Worm (Caenorhabditis elegans) whole organism, young adult: ENCODE measurements around the gene taf-12.

Source experiments
- B0019.2 ChIP-seq: fragments of 200-800 bp; sonication (Bioruptor generic); conservative IDR thresholded peaks from 2 replicates; pipeline ENCODE4 v1.3.6; 2022; ENCODE audit warnings: missing genetic modification reagents, missing genetic modification characterization, missing compliant biosample characterization
- B0336.3 ChIP-seq: fragments of 200-800 bp; sonication (Bioruptor generic); IDR thresholded peaks from 2 replicates; pipeline ENCODE4 v1.3.6; 2022; ENCODE audit warnings: missing genetic modification characterization, missing compliant biosample characterization
- F22D6.2 ChIP-seq: sonication (generic microtip); optimal IDR thresholded peaks from 2 replicates; lab custom pipeline; 2016; ENCODE audit warnings: mild to moderate bottlenecking, missing genetic modification characterization, missing compliant biosample characterization
- F23B12.7 ChIP-seq: sonication (generic microtip); optimal IDR thresholded peaks from 2 replicates; lab custom pipeline; 2017; ENCODE audit warnings: missing genetic modification characterization, mild to moderate bottlenecking, missing compliant biosample characterization, antibody characterized with exemption, moderate library complexity; ENCODE audit not compliant: insufficient read depth
- F49E8.2 ChIP-seq: sonication (generic microtip); optimal IDR thresholded peaks from 3 replicates; lab custom pipeline; 2017; ENCODE audit warnings: missing genetic modification characterization, mild to moderate bottlenecking, missing compliant biosample characterization, antibody characterized with exemption, moderate library complexity; ENCODE audit not compliant: insufficient read depth
- F57A8.1 ChIP-seq: fragments of 200-800 bp; sonication (Bioruptor generic); optimal IDR thresholded peaks from 2 replicates; lab custom pipeline; 2018; ENCODE audit warnings: mild to moderate bottlenecking, missing genetic modification characterization, moderate library complexity, missing compliant biosample characterization
- F57C9.4 ChIP-seq: sonication (generic microtip); optimal IDR thresholded peaks from 2 replicates; lab custom pipeline; 2017; ENCODE audit warnings: mild to moderate bottlenecking, missing genetic modification characterization, missing compliant biosample characterization
- T07F8.4 ChIP-seq: sonication (generic microtip); optimal IDR thresholded peaks from 2 replicates; lab custom pipeline; 2016; ENCODE audit warnings: mild to moderate bottlenecking, missing genetic modification characterization, moderate library complexity, missing compliant biosample characterization
- T26A5.8 ChIP-seq: sonication (generic microtip); optimal IDR thresholded peaks from 2 replicates; lab custom pipeline; 2016; ENCODE audit warnings: missing genetic modification characterization, missing compliant biosample characterization
- Y53G8AR.9 ChIP-seq: fragments of 200-800 bp; sonication (Bioruptor generic); conservative IDR thresholded peaks from 2 replicates; pipeline ENCODE4 v1.3.6; 2022; ENCODE audit warnings: missing genetic modification reagents, missing genetic modification characterization, missing compliant biosample characterization
- Y56A3A.18 ChIP-seq: fragments of 200-800 bp; sonication (Bioruptor generic); IDR thresholded peaks from 2 replicates; pipeline ENCODE4 v1.3.6; 2022; ENCODE audit warnings: missing genetic modification reagents, missing genetic modification characterization, missing compliant biosample characterization
- Y79H2A.3 ChIP-seq: fragments of 200-800 bp; sonication (Bioruptor generic); conservative IDR thresholded peaks from 2 replicates; pipeline ENCODE4 v1.3.6; 2022; ENCODE audit warnings: missing genetic modification reagents, missing genetic modification characterization, missing compliant biosample characterization
- ZK185.1 ChIP-seq: sonication (generic microtip); optimal IDR thresholded peaks from 2 replicates; lab custom pipeline; 2016; ENCODE audit warnings: mild to moderate bottlenecking, missing genetic modification characterization, missing compliant biosample characterization; ENCODE audit not compliant: poor library complexity, severe bottlenecking
- attf-5 ChIP-seq: fragments of 200-800 bp; sonication (Bioruptor generic); optimal IDR thresholded peaks from 2 replicates; lab custom pipeline; 2018; ENCODE audit warnings: mild to moderate bottlenecking, missing genetic modification characterization, missing compliant biosample characterization
- bed-2 ChIP-seq: fragments of 200-800 bp; sonication (Bioruptor generic); IDR thresholded peaks from 2 replicates; pipeline ENCODE4 v1.3.6; 2022; ENCODE audit warnings: missing genetic modification reagents, missing genetic modification characterization, missing compliant biosample characterization
- cebp-1 ChIP-seq, 2 experiments: fragments of 200-800 bp in 1 of 2; sonication (Bioruptor generic) in 1 of 2; sonication (generic microtip) in 1 of 2; IDR thresholded peaks in 1 of 2; optimal IDR thresholded peaks in 1 of 2; 2 replicates each; pipeline versions ENCODE4 v1.3.6 to Lab custom; 2017 to 2022; ENCODE audit warnings: missing compliant biosample characterization in 2 of 2, missing genetic modification characterization in 2 of 2, mild to moderate bottlenecking in 1 of 2, missing genetic modification reagents in 1 of 2, moderate library complexity in 1 of 2
- ceh-79 ChIP-seq: sonication (generic microtip); optimal IDR thresholded peaks from 2 replicates; lab custom pipeline; 2017; ENCODE audit warnings: mild to moderate bottlenecking, missing genetic modification characterization, missing compliant biosample characterization
- ceh-91 ChIP-seq: fragments of 200-800 bp; sonication (Bioruptor generic); IDR thresholded peaks from 2 replicates; pipeline ENCODE4 v1.3.6; 2022; ENCODE audit warnings: missing genetic modification reagents, missing genetic modification characterization, missing compliant biosample characterization
- die-1 ChIP-seq: sonication (generic microtip); optimal IDR thresholded peaks from 2 replicates; lab custom pipeline; 2016; ENCODE audit warnings: missing genotype, mild to moderate bottlenecking, missing genetic modification characterization, missing compliant biosample characterization
- dox-1 ChIP-seq: fragments of 200-800 bp; sonication (Bioruptor generic); IDR thresholded peaks from 2 replicates; pipeline ENCODE4 v1.3.6; 2022; ENCODE audit warnings: missing genetic modification reagents, missing genetic modification characterization, missing compliant biosample characterization
- efl-1 ChIP-seq: fragments of 150-350 bp; optimal IDR thresholded peaks from 2 replicates; lab custom pipeline; 2014; ENCODE audit warnings: missing biosample characterization, missing genetic modification reagents, missing genetic modification characterization
- egl-18 ChIP-seq: fragments of 200-800 bp; sonication (Bioruptor generic); IDR thresholded peaks from 2 replicates; pipeline ENCODE4 v1.3.6; 2022; ENCODE audit warnings: missing genetic modification reagents, missing genetic modification characterization, missing compliant biosample characterization
- ekl-4 ChIP-seq: fragments of 200-800 bp; sonication (Bioruptor generic); IDR thresholded peaks from 2 replicates; pipeline ENCODE4 v1.3.6; 2022; ENCODE audit warnings: missing genetic modification reagents, missing genetic modification characterization, missing compliant biosample characterization
- ets-4 ChIP-seq: fragments of 200-800 bp; sonication (Bioruptor generic); optimal IDR thresholded peaks from 2 replicates; lab custom pipeline; 2018; ENCODE audit warnings: mild to moderate bottlenecking, missing genetic modification characterization, missing compliant biosample characterization
- him-1 ChIP-seq: sonication (generic microtip); optimal IDR thresholded peaks from 2 replicates; lab custom pipeline; 2016; ENCODE audit warnings: missing genotype, missing genetic modification reagents, missing genetic modification characterization, missing compliant biosample characterization
- hsf-1 ChIP-seq: fragments of 200-800 bp; sonication (Bioruptor generic); IDR thresholded peaks from 2 replicates; pipeline ENCODE4 v1.3.6; 2022; ENCODE audit warnings: missing genetic modification reagents, missing genetic modification characterization, missing compliant biosample characterization
- let-526 ChIP-seq: fragments of 200-800 bp; sonication (Bioruptor generic); IDR thresholded peaks from 2 replicates; pipeline ENCODE4 v1.3.6; 2022; ENCODE audit warnings: missing genetic modification reagents, missing genetic modification characterization, missing compliant biosample characterization
- lin-26 ChIP-seq: fragments of 200-800 bp; sonication (Bioruptor generic); IDR thresholded peaks from 2 replicates; pipeline ENCODE4 v1.3.6; 2022; ENCODE audit warnings: missing genetic modification reagents, missing genetic modification characterization, missing compliant biosample characterization
- lin-54 ChIP-seq: fragments of 200-800 bp; sonication (Bioruptor generic); optimal IDR thresholded peaks from 2 replicates; lab custom pipeline; 2018; ENCODE audit warnings: mild to moderate bottlenecking, missing genetic modification characterization, missing compliant biosample characterization
- lir-1 ChIP-seq: fragments of 200-800 bp; sonication (Bioruptor generic); conservative IDR thresholded peaks from 2 replicates; pipeline ENCODE4 v1.3.6; 2022; ENCODE audit warnings: missing genetic modification reagents, missing genetic modification characterization, missing compliant biosample characterization
- lsy-27 ChIP-seq: sonication (generic microtip); optimal IDR thresholded peaks from 2 replicates; lab custom pipeline; 2017; ENCODE audit warnings: missing genetic modification characterization, mild to moderate bottlenecking, missing compliant biosample characterization, antibody characterized with exemption, missing genotype, borderline replicate concordance; ENCODE audit not compliant: insufficient read depth
- madf-6 ChIP-seq: fragments of 200-800 bp; sonication (Bioruptor generic); IDR thresholded peaks from 2 replicates; pipeline ENCODE4 v1.3.6; 2022; ENCODE audit warnings: missing genetic modification reagents, missing genetic modification characterization, missing compliant biosample characterization
- mcd-1 ChIP-seq: fragments of 200-800 bp; sonication (Bioruptor generic); IDR thresholded peaks from 2 replicates; pipeline ENCODE4 v1.3.6; 2022; ENCODE audit warnings: missing genetic modification reagents, missing genetic modification characterization, missing compliant biosample characterization
- nhr-120 ChIP-seq: fragments of 200-800 bp; sonication (Bioruptor generic); IDR thresholded peaks from 2 replicates; pipeline ENCODE4 v1.3.6; 2022; ENCODE audit warnings: missing genetic modification characterization, missing compliant biosample characterization
- nhr-80 ChIP-seq: sonication (generic microtip); optimal IDR thresholded peaks from 2 replicates; lab custom pipeline; 2016; ENCODE audit warnings: missing genetic modification characterization, missing compliant biosample characterization
- pbrm-1 ChIP-seq: fragments of 200-800 bp; sonication (Bioruptor generic); IDR thresholded peaks from 2 replicates; pipeline ENCODE4 v1.3.6; 2022; ENCODE audit warnings: missing genetic modification reagents, missing genetic modification characterization, missing compliant biosample characterization
- pha-4 ChIP-seq: fragments of 150-350 bp; sonication (generic microtip); optimal IDR thresholded peaks from 2 replicates; lab custom pipeline; 2014; ENCODE audit warnings: missing biosample characterization, missing genetic modification reagents, missing genetic modification characterization
- repo-1 ChIP-seq: sonication (generic microtip); optimal IDR thresholded peaks from 2 replicates; lab custom pipeline; 2017; ENCODE audit warnings: mild to moderate bottlenecking, missing genetic modification characterization, missing compliant biosample characterization
- sdz-38 ChIP-seq: sonication (generic microtip); optimal IDR thresholded peaks from 2 replicates; lab custom pipeline; 2016; ENCODE audit warnings: missing genotype, missing genetic modification characterization, missing compliant biosample characterization
- sea-2 ChIP-seq: fragments of 200-800 bp; sonication (Bioruptor generic); IDR thresholded peaks from 2 replicates; pipeline ENCODE4 v1.3.6; 2022; ENCODE audit warnings: missing genetic modification characterization, missing compliant biosample characterization
- tbp1 ChIP-seq: fragments of 200-800 bp; sonication (Bioruptor generic); optimal IDR thresholded peaks from 2 replicates; lab custom pipeline; 2018; ENCODE audit warnings: mild to moderate bottlenecking, missing genetic modification characterization, missing compliant biosample characterization
- zfh-2 ChIP-seq: fragments of 200-800 bp; sonication (Bioruptor generic); conservative IDR thresholded peaks from 2 replicates; pipeline ENCODE4 v1.3.6; 2022; ENCODE audit warnings: missing genetic modification reagents, missing genetic modification characterization, missing compliant biosample characterization
- ztf-18 ChIP-seq: sonication (generic microtip); optimal IDR thresholded peaks from 2 replicates; lab custom pipeline; 2016; ENCODE audit warnings: missing genotype, mild to moderate bottlenecking, missing genetic modification characterization, missing compliant biosample characterization

taf-12 gene

DNA sequence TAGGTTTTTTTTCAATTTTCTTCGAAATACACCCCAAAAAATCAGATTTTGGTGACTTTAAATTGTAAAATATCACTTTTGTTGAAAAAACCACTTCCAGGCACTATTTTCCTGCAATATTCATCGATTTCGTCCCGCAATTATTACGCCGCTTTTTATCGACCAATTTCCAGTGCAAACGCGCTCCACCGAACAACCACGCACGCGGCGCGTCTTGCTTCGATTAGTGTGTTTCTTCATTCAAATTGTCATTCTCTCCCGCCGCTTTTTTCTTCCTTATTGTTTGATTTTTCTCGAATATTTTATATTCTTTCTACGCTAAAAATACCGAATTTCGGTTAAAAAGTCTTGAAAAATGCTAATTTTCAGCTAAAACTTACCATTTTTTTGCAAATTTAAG, 43.4 kb downstream of the taf-12 start (continued):
- TF ChIP-seq attf-5 (GFP tag; lab: Kevin White, UChicago) (peak; percentile 76), ceh-91 (GFP tag; lab: Robert Waterston, UW) (no peak), ztf-18 (tag; lab: Kevin White, UChicago) (no peak), bed-2 (GFP tag; lab: Robert Waterston, UW) (no peak), lin-54 (peak; percentile 55), let-526 (GFP tag; lab: Robert Waterston, UW) (no peak), sea-2 (GFP tag; lab: Robert Waterston, UW) (no peak), cebp-1 (GFP tag; IDR thresholded peaks at IDR 0.05; lab: Robert Waterston, UW) (no peak; the same call in 1 of the 2 replicates), cebp-1 (tag; optimal IDR thresholded peaks at IDR 0.05; lab: Kevin White, UChicago) (peak; percentile 70)

DNA sequence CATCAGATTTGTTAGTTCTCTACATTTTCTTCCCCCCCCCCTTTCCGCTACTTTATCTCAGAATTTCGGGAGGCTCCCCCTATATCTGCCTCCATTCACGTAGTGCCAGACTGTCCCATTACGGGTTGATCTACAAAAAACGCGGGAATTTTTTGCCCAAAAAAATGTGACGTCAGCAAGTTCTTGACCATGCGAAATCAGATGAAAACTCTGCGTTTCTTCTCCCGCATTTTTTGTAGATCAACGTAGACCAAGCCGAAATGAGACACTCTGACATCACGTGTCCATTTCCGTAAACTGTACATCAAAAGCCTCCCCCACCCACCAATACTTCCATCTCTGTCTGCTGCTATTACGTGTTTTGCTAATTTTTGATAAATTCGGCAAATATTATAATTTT, 44.5 kb downstream of the taf-12 start:
- no peak for TF ChIP-seq ets-4 (GFP tag; lab: Kevin White, UChicago)
- peak; percentile 24; the same call in 1 of the 2 replicates for TF ChIP-seq mcd-1 (GFP tag; lab: Robert Waterston, UW)
- TF ChIP-seq him-1 (tag; lab: Kevin White, UChicago) = no peak
- TF ChIP-seq lin-26 = 0 out of 2 replicates have a peak, but pooled peaks have one; percentile 53
- TF ChIP-seq egl-18 (GFP tag; lab: Robert Waterston, UW) = no peak
- TF ChIP-seq dox-1 (GFP tag; lab: Robert Waterston, UW) = peak; percentile 30; the same call in 1 of the 2 replicates
- peak; percentile 12 for TF ChIP-seq die-1 (tag; lab: Kevin White, UChicago)
- TF ChIP-seq hsf-1 (GFP tag; lab: Robert Waterston, UW) = peak; percentile 35; the same call in 1 of the 2 replicates
- TF ChIP-seq F57A8.1 (GFP tag; lab: Kevin White, UChicago) = no peak
- TF ChIP-seq B0336.3 (GFP tag; lab: Robert Waterston, UW) = 0 out of 2 replicates have a peak, but pooled peaks have one; percentile 17
- TF ChIP-seq madf-6 (GFP tag; lab: Robert Waterston, UW) = peak; percentile 62
- no peak for TF ChIP-seq ZK185.1 (tag; lab: Kevin White, UChicago)
- no peak for TF ChIP-seq ekl-4
- no peak for TF ChIP-seq pbrm-1 (GFP tag; lab: Robert Waterston, UW)

DNA sequence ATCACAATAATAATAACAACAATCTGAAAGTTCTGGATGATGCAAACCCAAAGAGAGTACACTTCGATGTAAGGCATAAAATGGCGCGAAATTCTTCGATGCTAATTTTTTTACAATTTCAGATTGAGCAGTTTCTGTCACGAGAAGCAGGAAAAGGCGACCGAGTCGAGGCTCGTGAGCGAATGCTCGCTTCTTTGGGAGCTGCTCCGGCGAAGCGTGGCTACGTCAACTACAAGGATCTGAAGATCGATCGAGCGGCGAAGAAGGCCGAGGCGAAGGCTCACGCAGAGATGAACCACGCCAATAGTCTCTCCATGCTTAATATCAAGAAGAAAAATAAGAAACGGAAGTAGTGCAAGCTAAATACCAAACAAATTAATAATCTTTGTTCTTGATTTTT, 45.0 kb downstream of the taf-12 start:
- TF ChIP-seq zfh-2 (GFP tag; lab: Robert Waterston, UW) (peak; percentile 59), lir-1 (GFP tag; lab: Robert Waterston, UW) (no peak)

DNA sequence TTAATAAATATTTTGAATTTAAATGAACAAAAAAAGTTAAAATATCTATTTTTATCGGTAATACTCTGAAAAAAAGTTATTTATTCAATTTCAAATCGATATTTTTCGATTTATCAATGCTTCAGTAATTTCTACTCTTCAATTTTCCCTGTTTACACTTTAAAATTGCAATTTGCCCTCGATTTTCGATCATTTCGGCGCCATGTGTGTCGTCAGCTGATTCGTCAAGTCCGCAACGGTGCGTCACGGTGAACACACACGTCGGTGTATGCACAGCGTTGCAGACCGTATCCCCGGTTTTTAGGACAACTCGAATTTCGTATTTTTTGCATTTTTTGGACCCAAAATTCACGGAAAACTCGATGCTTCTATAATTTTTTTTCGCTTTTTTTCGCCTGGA, 45.8 kb downstream of the taf-12 start, which contains the start of gene C18D11.3:
TSS of gene C18D11.3 (plus strand) at position 189 of the 400 bp plus-strand sequence.
- peak; percentile 93 for TF ChIP-seq dox-1 (GFP tag; lab: Robert Waterston, UW)
- peak; percentile 75 for TF ChIP-seq nhr-80 (tag; lab: Kevin White, UChicago)
- peak; percentile 57 for TF ChIP-seq F23B12.7 (tag; lab: Kevin White, UChicago)
- peak; percentile 64 for TF ChIP-seq pha-4
- no peak for TF ChIP-seq nhr-120
- no peak for TF ChIP-seq sdz-38 (tag; lab: Kevin White, UChicago)
- TF ChIP-seq T26A5.8 (tag; lab: Kevin White, UChicago) = no peak
- TF ChIP-seq ets-4 (GFP tag; lab: Kevin White, UChicago) = peak; percentile 27
- TF ChIP-seq B0019.2 (GFP tag; lab: Robert Waterston, UW) = 0 out of 2 replicates have a peak, but pooled peaks have one; percentile 46
- TF ChIP-seq lsy-27 (tag; lab: Kevin White, UChicago) = no peak
- TF ChIP-seq F57C9.4 (tag; lab: Kevin White, UChicago) = no peak
- no peak for TF ChIP-seq Y79H2A.3 (GFP tag; lab: Robert Waterston, UW)
- no peak for TF ChIP-seq T07F8.4 (tag; lab: Kevin White, UChicago)
- 0 out of 2 replicates have a peak, but pooled peaks have one; percentile 48 for TF ChIP-seq Y53G8AR.9 (GFP tag; lab: Robert Waterston, UW)
- 0 out of 2 replicates have a peak, but pooled peaks have one; percentile 42 for TF ChIP-seq cebp-1 (GFP tag; IDR thresholded peaks at IDR 0.05; lab: Robert Waterston, UW)
- TF ChIP-seq cebp-1 (tag; optimal IDR thresholded peaks at IDR 0.05; lab: Kevin White, UChicago) = peak; percentile 81
- peak; percentile 66 for TF ChIP-seq tbp1 (GFP tag; lab: Kevin White, UChicago)
- no peak for TF ChIP-seq repo-1
- no peak for TF ChIP-seq ceh-79
- no peak for TF ChIP-seq Y56A3A.18 (GFP tag; lab: Robert Waterston, UW)
- no peak for TF ChIP-seq F49E8.2 (tag; lab: Kevin White, UChicago)
- TF ChIP-seq efl-1 (GFP tag; lab: Kevin White, UChicago) = peak; percentile 65
- no peak for TF ChIP-seq F22D6.2 (tag; lab: Kevin White, UChicago)
